Fruit fly (Drosophila melanogaster) whole organism, embryonic: ENCODE measurements around the gene CG42812.

Experiments used
- Aef1 ChIP-seq: fragments of 200-800 bp; sonication (Bioruptor generic); IDR thresholded peaks from 3 replicates; pipeline ENCODE4 v1.3.6; 2022; ENCODE audit warnings: missing biosample characterization, missing genetic modification characterization
- BEAF-32 ChIP-seq: fragments of 200-800 bp; sonication (Bioruptor generic); optimal IDR thresholded peaks from 3 replicates; lab custom pipeline; 2017; ENCODE audit warnings: missing biosample characterization, missing genetic modification characterization, mild to moderate bottlenecking, moderate library complexity, missing genetic modification reagents
- CG10654 ChIP-seq: fragments of 200-800 bp; sonication (Bioruptor generic); optimal IDR thresholded peaks from 2 replicates; lab custom pipeline; 2016; ENCODE audit warnings: missing biosample characterization, missing genetic modification characterization
- CG11247 ChIP-seq: fragments of 200-800 bp; sonication (Bioruptor generic); IDR thresholded peaks from 2 replicates; pipeline ENCODE4 v1.3.6; 2022; ENCODE audit warnings: missing biosample characterization, missing genetic modification characterization
- CG11695 ChIP-seq: fragments of 200-800 bp; sonication (Bioruptor generic); IDR thresholded peaks from 3 replicates; pipeline ENCODE4 v1.3.6; 2022; ENCODE audit warnings: missing biosample characterization, missing genetic modification characterization
- CG12219 ChIP-seq: fragments of 200-800 bp; sonication (Bioruptor generic); optimal IDR thresholded peaks from 3 replicates; lab custom pipeline; 2018; ENCODE audit warnings: missing biosample characterization, mild to moderate bottlenecking, missing genetic modification characterization
- CG13123 ChIP-seq: fragments of 200-800 bp; sonication (Bioruptor generic); optimal IDR thresholded peaks from 2 replicates; lab custom pipeline; 2016; ENCODE audit warnings: missing biosample characterization, missing genetic modification characterization
- CG14014 ChIP-seq: fragments of 200-800 bp; sonication (Bioruptor generic); IDR thresholded peaks from 2 replicates; pipeline ENCODE4 v1.3.6; 2022; ENCODE audit warnings: missing biosample characterization, missing genetic modification characterization
- CG15269 ChIP-seq: fragments of 200-800 bp; sonication (Bioruptor generic); optimal IDR thresholded peaks from 2 replicates; lab custom pipeline; 2018; ENCODE audit warnings: missing biosample characterization, mild to moderate bottlenecking, missing genetic modification characterization, moderate library complexity
- CG1602 ChIP-seq: fragments of 200-800 bp; sonication (Bioruptor generic); optimal IDR thresholded peaks from 3 replicates; lab custom pipeline; 2016; ENCODE audit warnings: missing biosample characterization, missing genetic modification characterization
- CG17802 ChIP-seq: fragments of 200-800 bp; sonication (Bioruptor generic); optimal IDR thresholded peaks from 2 replicates; lab custom pipeline; 2018; ENCODE audit warnings: missing biosample characterization, mild to moderate bottlenecking, missing genetic modification characterization, moderate library complexity
- CG17829 ChIP-seq: fragments of 200-800 bp; optimal IDR thresholded peaks from 2 replicates; lab custom pipeline; 2019; ENCODE audit warnings: missing biosample characterization, mild to moderate bottlenecking, missing genetic modification characterization, moderate library complexity
- CG17912 ChIP-seq: fragments of 200-800 bp; sonication (Bioruptor generic); optimal IDR thresholded peaks from 2 replicates; lab custom pipeline; 2018; ENCODE audit warnings: missing biosample characterization, mild to moderate bottlenecking, missing genetic modification characterization
- CG2116 ChIP-seq: fragments of 200-800 bp; sonication (Bioruptor generic); optimal IDR thresholded peaks from 3 replicates; lab custom pipeline; 2018; ENCODE audit warnings: missing biosample characterization, mild to moderate bottlenecking, missing genetic modification characterization
- CG30020 ChIP-seq: fragments of 200-800 bp; optimal IDR thresholded peaks from 2 replicates; lab custom pipeline; 2019; ENCODE audit warnings: missing biosample characterization, mild to moderate bottlenecking, missing genetic modification characterization, moderate library complexity
- CG30403 ChIP-seq: fragments of 200-800 bp; sonication (Bioruptor generic); optimal IDR thresholded peaks from 3 replicates; lab custom pipeline; 2016; ENCODE audit warnings: missing biosample characterization, missing genetic modification characterization
- CG30431 ChIP-seq: fragments of 200-800 bp; sonication (Bioruptor generic); optimal IDR thresholded peaks from 2 replicates; lab custom pipeline; 2017; ENCODE audit warnings: missing biosample characterization, missing genetic modification characterization
- CG31388 ChIP-seq: fragments of 200-800 bp; sonication (Bioruptor generic); optimal IDR thresholded peaks from 2 replicates; lab custom pipeline; 2016; ENCODE audit warnings: missing biosample characterization, missing genetic modification characterization
- CG32767 ChIP-seq: fragments of 200-800 bp; sonication (Bioruptor generic); IDR thresholded peaks from 2 replicates; pipeline ENCODE4 v1.3.6; 2022; ENCODE audit warnings: missing biosample characterization, missing genetic modification characterization
- CG3995 ChIP-seq: fragments of 200-800 bp; sonication (Bioruptor generic); optimal IDR thresholded peaks from 3 replicates; lab custom pipeline; 2016; ENCODE audit warnings: missing biosample characterization, missing genetic modification characterization
- CG5180 ChIP-seq: fragments of 200-800 bp; sonication (Bioruptor generic); optimal IDR thresholded peaks from 3 replicates; lab custom pipeline; 2017; ENCODE audit warnings: missing biosample characterization, missing genetic modification characterization, mild to moderate bottlenecking, moderate library complexity, missing genetic modification reagents
- CG7786 ChIP-seq: fragments of 200-800 bp; sonication (Bioruptor generic); optimal IDR thresholded peaks from 2 replicates; lab custom pipeline; 2016; ENCODE audit warnings: missing biosample characterization, missing genetic modification characterization
- CG8944 ChIP-seq: fragments of 200-800 bp; sonication (Bioruptor generic); optimal IDR thresholded peaks from 3 replicates; lab custom pipeline; 2016; ENCODE audit warnings: missing biosample characterization, missing genetic modification characterization
- CG9437 ChIP-seq: fragments of 200-800 bp; sonication (Bioruptor generic); optimal IDR thresholded peaks from 2 replicates; lab custom pipeline; 2018; ENCODE audit warnings: missing biosample characterization, mild to moderate bottlenecking, missing genetic modification characterization
- Chrac-16 ChIP-seq: fragments of 200-800 bp; sonication (Bioruptor generic); optimal IDR thresholded peaks from 3 replicates; lab custom pipeline; 2016; ENCODE audit warnings: missing biosample characterization, missing genetic modification characterization
- Dip3 ChIP-seq: fragments of 200-800 bp; sonication (Bioruptor generic); optimal IDR thresholded peaks from 3 replicates; lab custom pipeline; 2016; ENCODE audit warnings: missing biosample characterization, missing genetic modification characterization
- Dp ChIP-seq: fragments of 200-800 bp; sonication (Bioruptor generic); optimal IDR thresholded peaks from 2 replicates; lab custom pipeline; 2018; ENCODE audit warnings: missing biosample characterization, mild to moderate bottlenecking, missing genetic modification characterization, moderate library complexity
- Hand ChIP-seq: fragments of 200-800 bp; sonication (Bioruptor generic); optimal IDR thresholded peaks from 2 replicates; lab custom pipeline; 2017; ENCODE audit warnings: mild to moderate bottlenecking, missing biosample characterization, missing genetic modification reagents, missing genetic modification characterization
- Hr3 ChIP-seq: fragments of 200-800 bp; sonication (Bioruptor generic); optimal IDR thresholded peaks from 3 replicates; lab custom pipeline; 2016; ENCODE audit warnings: missing biosample characterization, missing genetic modification characterization
- Hsf ChIP-seq: fragments of 200-800 bp; sonication (Bioruptor generic); optimal IDR thresholded peaks from 3 replicates; lab custom pipeline; 2016; ENCODE audit warnings: missing biosample characterization, missing genetic modification characterization
- MESR4 ChIP-seq: fragments of 200-800 bp; sonication (Bioruptor generic); optimal IDR thresholded peaks from 2 replicates; lab custom pipeline; 2018; ENCODE audit warnings: missing biosample characterization, mild to moderate bottlenecking, missing genetic modification characterization, moderate library complexity
- Neu2 ChIP-seq: fragments of 200-800 bp; sonication (Bioruptor generic); optimal IDR thresholded peaks from 3 replicates; lab custom pipeline; 2016; ENCODE audit warnings: missing biosample characterization, missing genetic modification characterization, borderline replicate concordance
- Side ChIP-seq: fragments of 200-800 bp; sonication (Bioruptor generic); optimal IDR thresholded peaks from 2 replicates; lab custom pipeline; 2016; ENCODE audit warnings: missing biosample characterization, missing genetic modification characterization
- Sin3A ChIP-seq: fragments of >200 bp; optimal IDR thresholded peaks from 2 replicates; lab custom pipeline; 2018
- Sry-β ChIP-seq: fragments of 200-800 bp; sonication (Bioruptor generic); optimal IDR thresholded peaks from 2 replicates; lab custom pipeline; 2018; ENCODE audit warnings: missing biosample characterization, mild to moderate bottlenecking, missing genetic modification characterization, moderate library complexity
- Taf1 ChIP-seq: fragments of 200-800 bp; sonication (Bioruptor generic); IDR thresholded peaks from 2 replicates; pipeline ENCODE4 v1.3.6; 2022; ENCODE audit warnings: missing biosample characterization, missing genetic modification characterization
- chm ChIP-seq: fragments of 200-800 bp; sonication (Bioruptor generic); IDR thresholded peaks from 2 replicates; pipeline ENCODE4 v1.3.6; 2022; ENCODE audit warnings: missing biosample characterization, missing genetic modification characterization
- gro ChIP-seq: fragments of 200-800 bp; sonication (Bioruptor generic); optimal IDR thresholded peaks from 2 replicates; lab custom pipeline; 2016; ENCODE audit warnings: missing biosample characterization, missing genetic modification characterization
- gsb ChIP-seq: fragments of 200-800 bp; sonication (Bioruptor generic); IDR thresholded peaks from 2 replicates; pipeline ENCODE4 v1.3.6; 2022; ENCODE audit warnings: missing biosample characterization, missing genetic modification characterization
- jigr1 ChIP-seq: fragments of 200-800 bp; sonication (Bioruptor generic); IDR thresholded peaks from 3 replicates; pipeline ENCODE4 v1.3.6; 2022; ENCODE audit warnings: missing biosample characterization, missing genetic modification characterization
- jing ChIP-seq: fragments of 200-800 bp; sonication (Bioruptor generic); optimal IDR thresholded peaks from 2 replicates; lab custom pipeline; 2018; ENCODE audit warnings: missing biosample characterization, mild to moderate bottlenecking, missing genetic modification characterization
- kay ChIP-seq: fragments of 200-800 bp; sonication (Bioruptor generic); optimal IDR thresholded peaks from 2 replicates; lab custom pipeline; 2016; ENCODE audit warnings: missing biosample characterization, missing genetic modification characterization
- lola ChIP-seq, 3 experiments: fragments of >200 bp in 2 of 3; fragments of 200-800 bp in 1 of 3; sonication (Bioruptor generic) in 1 of 3; optimal IDR thresholded peaks; 2 replicates each; lab custom pipeline; 2017 to 2019; ENCODE audit warnings: missing biosample characterization in 3 of 3, missing genetic modification characterization in 3 of 3, mild to moderate bottlenecking in 1 of 3, moderate library complexity in 1 of 3
- onecut ChIP-seq: fragments of 200-800 bp; sonication (Bioruptor generic); IDR thresholded peaks from 2 replicates; pipeline ENCODE4 v1.3.6; 2022; ENCODE audit warnings: missing biosample characterization, missing genetic modification characterization
- p53 ChIP-seq: fragments of 200-800 bp; sonication (Bioruptor generic); optimal IDR thresholded peaks from 2 replicates; lab custom pipeline; 2016; ENCODE audit warnings: missing biosample characterization, missing genetic modification characterization
- psq ChIP-seq: fragments of 200-800 bp; sonication (Bioruptor generic); optimal IDR thresholded peaks from 2 replicates; lab custom pipeline; 2017; ENCODE audit warnings: missing biosample characterization, missing genetic modification characterization
- repo ChIP-seq: fragments of 200-800 bp; sonication (Bioruptor generic); optimal IDR thresholded peaks from 2 replicates; lab custom pipeline; 2016; ENCODE audit warnings: missing biosample characterization, missing genetic modification characterization
- row ChIP-seq: fragments of 200-800 bp; sonication (Bioruptor generic); IDR thresholded peaks from 3 replicates; pipeline ENCODE4 v1.3.6; 2022; ENCODE audit warnings: missing biosample characterization, missing genetic modification characterization
- tx ChIP-seq: fragments of 200-800 bp; sonication (Bioruptor generic); optimal IDR thresholded peaks from 2 replicates; lab custom pipeline; 2016; ENCODE audit warnings: missing biosample characterization, missing genetic modification characterization
- wdn ChIP-seq: fragments of 200-800 bp; sonication (Bioruptor generic); IDR thresholded peaks from 2 replicates; pipeline ENCODE4 v1.3.6; 2022; ENCODE audit warnings: missing biosample characterization, missing genetic modification characterization

CG42812 gene

dm6 chr3R:24348420-24349190, 19.4 kb downstream of the CG42812 start, which contains the start of the genes CG5746 and CG6454 (continued):
- TF ChIP-seq onecut (peak; percentile 100), MESR4 (GFP tag; lab: Kevin White, UChicago) (peak; percentile 99), tx (GFP tag; lab: Kevin White, UChicago) (peak; percentile 43), Aef1 (GFP tag; lab: Robert Waterston, UW) (peak; percentile 50; the same call in 2 of the 3 replicates), gsb (GFP tag; lab: Robert Waterston, UW) (no peak), row (GFP tag; lab: Robert Waterston, UW) (peak; percentile 76), CG8944 (GFP tag; lab: Kevin White, UChicago) (peak; percentile 24), CG5180 (GFP tag; lab: Kevin White, UChicago) (no peak), psq (GFP tag; lab: Kevin White, UChicago) (peak; percentile 23), CG11695 (GFP tag; lab: Robert Waterston, UW) (no peak), Dip3 (GFP tag; lab: Kevin White, UChicago) (peak; percentile 71), BEAF-32 (peak; percentile 44), lola (GFP tag; optimal IDR thresholded peaks at IDR 0.05; lab: Kevin White, UChicago) (peak in 1 of 3 experiments; percentile 62), CG10654 (GFP tag; lab: Kevin White, UChicago) (no peak), CG32767 (peak; percentile 33; the same call in 1 of the 2 replicates), CG2116 (GFP tag; lab: Kevin White, UChicago) (peak; percentile 55), Neu2 (GFP tag; lab: Kevin White, UChicago) (peak; percentile 18), CG11247 (GFP tag; lab: Robert Waterston, UW) (peak; percentile 42), Dp (peak; percentile 14), Taf1 (0 out of 2 replicates have a peak, but pooled peaks have one; percentile 32), CG15269 (tag; lab: Kevin White, UChicago) (no peak), wdn (GFP tag; lab: Robert Waterston, UW) (peak; percentile 45; the same call in 1 of the 2 replicates), CG17802 (peak; percentile 11), CG30403 (peak; percentile 78), CG3995 (GFP tag; lab: Kevin White, UChicago) (peak; percentile 63), CG12219 (GFP tag; lab: Kevin White, UChicago) (no peak), Hsf (peak; percentile 71), CG9437 (GFP tag; lab: Kevin White, UChicago) (peak; percentile 70), CG13123 (GFP tag; lab: Kevin White, UChicago) (peak; percentile 46), Sin3A (peak; percentile 68), CG7786 (GFP tag; lab: Kevin White, UChicago) (peak; percentile 60), CG17912 (no peak), Sry-β (GFP tag; lab: Kevin White, UChicago) (peak; percentile 85), Side (GFP tag; lab: Kevin White, UChicago) (peak; percentile 28), CG14014 (0 out of 2 replicates have a peak, but pooled peaks have one; percentile 25), CG17829 (tag; lab: Kevin White, UChicago) (peak; percentile 72), repo (GFP tag; lab: Kevin White, UChicago) (no peak), Hand (no peak), CG30020 (tag; lab: Kevin White, UChicago) (peak; percentile 69), CG31388 (GFP tag; lab: Kevin White, UChicago) (no peak), Chrac-16 (peak; percentile 64), p53 (GFP tag; lab: Kevin White, UChicago) (no peak), chm (GFP tag; lab: Robert Waterston, UW) (no peak), kay (GFP tag; lab: Kevin White, UChicago) (no peak), jing (GFP tag; lab: Kevin White, UChicago) (peak; percentile 6), Hr3 (GFP tag; lab: Kevin White, UChicago) (peak; percentile 73), jigr1 (GFP tag; lab: Robert Waterston, UW) (peak; percentile 34; the same call in 1 of the 3 replicates), CG1602 (GFP tag; lab: Kevin White, UChicago) (peak; percentile 51), gro (GFP tag; lab: Kevin White, UChicago) (peak; percentile 53), CG30431 (GFP tag; lab: Kevin White, UChicago) (no peak)
